Worm (Caenorhabditis elegans): ENCODE results near the gene K10C8.4.
A peak's percentile ranks its signal among the peaks of the same experiment; 100 is the strongest.

Gene K10C8.4

ce11 chrV:12718622-12719021, 22.6 kb downstream of the K10C8.4 start, which contains the start of gene str-181:
Gene str-181, minus strand, starts transcription at chrV:12718722.
- TF ChIP-seq snpc-4 (tag; optimal IDR thresholded peaks at IDR 0.05), result no peak
- no peak for TF ChIP-seq nhr-28 (tag; optimal IDR thresholded peaks at IDR 0.05)
- no peak for TF ChIP-seq zag-1 (tag; optimal IDR thresholded peaks at IDR 0.05)
- TF ChIP-seq lsy-12 (tag; optimal IDR thresholded peaks at IDR 0.05), result no peak
- no peak for TF ChIP-seq nhr-12 (tag; optimal IDR thresholded peaks at IDR 0.05)
- TF ChIP-seq egl-5 (tag; optimal IDR thresholded peaks at IDR 0.05), result no peak
- no peak for TF ChIP-seq nhr-77 (tag; optimal IDR thresholded peaks at IDR 0.05)
- TF ChIP-seq lin-15B (tag; optimal IDR thresholded peaks at IDR 0.05), result no peak
- no peak for TF ChIP-seq ceh-16 (tag; optimal IDR thresholded peaks at IDR 0.05)
- no peak for TF ChIP-seq unc-62 (GFP tag; optimal IDR thresholded peaks at IDR 0.05)
- TF ChIP-seq elt-2 (tag; optimal IDR thresholded peaks at IDR 0.05), result no peak
- no peak for TF ChIP-seq pha-4 (tag; optimal IDR thresholded peaks at IDR 0.05)
- TF ChIP-seq mdl-1 (tag; optimal IDR thresholded peaks at IDR 0.05), result no peak

ce11 chrV:12719713-12720112, 23.6 kb downstream of the K10C8.4 start, which contains the start of gene R11D1.7:
Gene R11D1.7, plus strand, starts transcription at chrV:12720013.
- TF ChIP-seq elt-1 (tag; optimal IDR thresholded peaks at IDR 0.05), result no peak
- TF ChIP-seq skn-1 (tag; optimal IDR thresholded peaks at IDR 0.05), result no peak
- TF ChIP-seq nhr-23 (tag; optimal IDR thresholded peaks at IDR 0.05), result no peak
- no peak for TF ChIP-seq hmg-11 (tag; optimal IDR thresholded peaks at IDR 0.05)
- TF ChIP-seq lin-15B (tag; optimal IDR thresholded peaks at IDR 0.05), result no peak
- no peak for TF ChIP-seq aly-2 (tag; optimal IDR thresholded peaks at IDR 0.05)
- no peak for TF ChIP-seq ceh-16 (tag; optimal IDR thresholded peaks at IDR 0.05)
- TF ChIP-seq nfya-1 (tag; optimal IDR thresholded peaks at IDR 0.05; ENCODE audit: insufficient read depth), result no peak
- TF ChIP-seq lsy-12 (tag; optimal IDR thresholded peaks at IDR 0.05), result no peak
- TF ChIP-seq egl-27 (tag; optimal IDR thresholded peaks at IDR 0.05), result no peak
- no peak for TF ChIP-seq R02D3.7 (tag; optimal IDR thresholded peaks at IDR 0.05)
- no peak for TF ChIP-seq pqm-1 (tag; optimal IDR thresholded peaks at IDR 0.05)
- no peak for TF ChIP-seq ceh-82 (tag; optimal IDR thresholded peaks at IDR 0.05)
- TF ChIP-seq lin-39 (tag; optimal IDR thresholded peaks at IDR 0.05), result no peak
- no peak for TF ChIP-seq pha-4 (tag; optimal IDR thresholded peaks at IDR 0.05)
- no peak for TF ChIP-seq ZK546.5 (tag; optimal IDR thresholded peaks at IDR 0.05)
- no peak for TF ChIP-seq nhr-11 (tag; optimal IDR thresholded peaks at IDR 0.05)

ce11 chrV:12725893-12726292, 29.8 kb downstream of the K10C8.4 start, which contains the start of gene R11D1.12:
Gene R11D1.12, minus strand, starts transcription at chrV:12725993.
- TF ChIP-seq nhr-23 (tag; optimal IDR thresholded peaks at IDR 0.05) (no peak), ceh-82 (tag; optimal IDR thresholded peaks at IDR 0.05) (no peak), ama-1 (optimal IDR thresholded peaks at IDR 0.05) (no peak), ceh-16 (tag; optimal IDR thresholded peaks at IDR 0.05) (no peak)

ce11 chrV:12727104-12727637, 31.1 kb downstream of the K10C8.4 start, which contains the start of gene R11D1.13:
Gene R11D1.13, plus strand, starts transcription at chrV:12727154.
- TF ChIP-seq ztf-11 (tag; optimal IDR thresholded peaks at IDR 0.05) (no peak), eor-1 (tag; optimal IDR thresholded peaks at IDR 0.05) (no peak), lsy-12 (tag; optimal IDR thresholded peaks at IDR 0.05) (no peak), nfya-1 (tag; optimal IDR thresholded peaks at IDR 0.05; ENCODE audit: insufficient read depth) (no peak), zag-1 (tag; optimal IDR thresholded peaks at IDR 0.05) (no peak), ceh-28 (tag; optimal IDR thresholded peaks at IDR 0.05) (no peak), elt-1 (tag; optimal IDR thresholded peaks at IDR 0.05) (no peak), aly-2 (tag; optimal IDR thresholded peaks at IDR 0.05) (no peak), ceh-16 (tag; optimal IDR thresholded peaks at IDR 0.05) (no peak), ZK546.5 (tag; optimal IDR thresholded peaks at IDR 0.05) (no peak), egl-5 (tag; optimal IDR thresholded peaks at IDR 0.05) (no peak), daf-12 (tag; optimal IDR thresholded peaks at IDR 0.05) (no peak), fos-1 (tag; optimal IDR thresholded peaks at IDR 0.05) (no peak), unc-39 (tag; optimal IDR thresholded peaks at IDR 0.05) (no peak), nhr-12 (tag; optimal IDR thresholded peaks at IDR 0.05) (no peak), lin-39 (tag; optimal IDR thresholded peaks at IDR 0.05) (no peak), fkh-10 (GFP tag; optimal IDR thresholded peaks at IDR 0.05) (no peak), lin-15B (tag; optimal IDR thresholded peaks at IDR 0.05) (no peak)

- TF ChIP-seq pqm-1 (tag; optimal IDR thresholded peaks at IDR 0.05), result peak; percentile 68
- peak; percentile 95 for TF ChIP-seq R02D3.7 (tag; optimal IDR thresholded peaks at IDR 0.05)
- TF ChIP-seq lin-39 (tag; optimal IDR thresholded peaks at IDR 0.05), result peak; percentile 79
- no peak for TF ChIP-seq nhr-77 (tag; optimal IDR thresholded peaks at IDR 0.05)
- peak; percentile 10 for TF ChIP-seq tbx-2 (tag; optimal IDR thresholded peaks at IDR 0.05)
- TF ChIP-seq fkh-2 (tag; optimal IDR thresholded peaks at IDR 0.05), result no peak
- peak; percentile 93 for TF ChIP-seq nhr-23 (tag; optimal IDR thresholded peaks at IDR 0.05)
- no peak for TF ChIP-seq mml-1 (tag; optimal IDR thresholded peaks at IDR 0.05)
- no peak for TF ChIP-seq unc-62 (GFP tag; optimal IDR thresholded peaks at IDR 0.05)
- no peak for TF ChIP-seq nhr-76 (tag; optimal IDR thresholded peaks at IDR 0.05)
- no peak for TF ChIP-seq ZK546.5 (tag; optimal IDR thresholded peaks at IDR 0.05)
- no peak for TF ChIP-seq ceh-82 (tag; optimal IDR thresholded peaks at IDR 0.05)
- TF ChIP-seq nhr-67 (tag; optimal IDR thresholded peaks at IDR 0.05), result no peak
- TF ChIP-seq skn-1 (tag; optimal IDR thresholded peaks at IDR 0.05), result peak; percentile 42
- no peak for TF ChIP-seq eor-1 (tag; optimal IDR thresholded peaks at IDR 0.05)
- no peak for TF ChIP-seq daf-12 (tag; optimal IDR thresholded peaks at IDR 0.05)
- no peak for TF ChIP-seq aly-2 (tag; optimal IDR thresholded peaks at IDR 0.05)
- TF ChIP-seq elt-2 (tag; optimal IDR thresholded peaks at IDR 0.05), result peak; percentile 72
- peak; percentile 95 for TF ChIP-seq egl-5 (tag; optimal IDR thresholded peaks at IDR 0.05)
- TF ChIP-seq elt-1 (tag; optimal IDR thresholded peaks at IDR 0.05), result no peak
- no peak for TF ChIP-seq ceh-9 (tag; optimal IDR thresholded peaks at IDR 0.05)
- no peak for TF ChIP-seq ztf-11 (tag; optimal IDR thresholded peaks at IDR 0.05)
- peak; percentile 30 for TF ChIP-seq lsy-12 (tag; optimal IDR thresholded peaks at IDR 0.05)
- peak; percentile 24 for TF ChIP-seq nhr-43 (tag; optimal IDR thresholded peaks at IDR 0.05; ENCODE audit: poor library complexity, severe bottlenecking)
These were observed 32.1 kb downstream of the K10C8.4 start, which contains the start of the genes rpl-28 and mrpl-49 for ce11 chrV:12728062-12728665. Gene rpl-28, minus strand, starts transcription at chrV:12728112. Gene mrpl-49, plus strand, starts transcription at chrV:12728631.

Measured in whole organism, L3 larva.